Worm (Caenorhabditis elegans): ENCODE results near the gene Y57G11C.20.

The Y57G11C.20 gene

ce11 chrIV:14872320-14872719 is 29.2 kb downstream of the Y57G11C.20 start (continued):
- TF ChIP-seq ets-5 (GFP tag; IDR thresholded peaks at IDR 0.05), result no peak
- peak; percentile 80 for TF ChIP-seq nhr-71 (tag; optimal IDR thresholded peaks at IDR 0.05)
- TF ChIP-seq ceh-88 (GFP tag; IDR thresholded peaks at IDR 0.05), result no peak
- TF ChIP-seq ces-1 (GFP tag; optimal IDR thresholded peaks at IDR 0.05), result no peak
- TF ChIP-seq jun-1 (tag; optimal IDR thresholded peaks at IDR 0.05), result peak; percentile 2
- TF ChIP-seq hlh-17 (GFP tag; optimal IDR thresholded peaks at IDR 0.05; ENCODE audit: borderline replicate concordance), result no peak
- TF ChIP-seq ama-1 (optimal IDR thresholded peaks at IDR 0.05), result no peak
- TF ChIP-seq grh-1 (GFP tag; IDR thresholded peaks at IDR 0.05), result peak; percentile 85
- TF ChIP-seq ztf-4 (tag; optimal IDR thresholded peaks at IDR 0.05), result peak; percentile 53
- no peak for TF ChIP-seq ceh-63 (GFP tag; optimal IDR thresholded peaks at IDR 0.05)
- no peak for TF ChIP-seq irx-1 (tag; optimal IDR thresholded peaks at IDR 0.05)
- peak; percentile 21 to 57 for TF ChIP-seq lin-35 (GFP tag; optimal IDR thresholded peaks at IDR 0.05)
- peak; percentile 56 for TF ChIP-seq swsn-7 (tag; optimal IDR thresholded peaks at IDR 0.05)
- no peak for TF ChIP-seq zag-1 (tag; optimal IDR thresholded peaks at IDR 0.05)
- no peak for TF ChIP-seq lin-15B (tag; optimal IDR thresholded peaks at IDR 0.05)
- TF ChIP-seq sup-37 (GFP tag; optimal IDR thresholded peaks at IDR 0.05), result no peak
- TF ChIP-seq lin-39 (tag; optimal IDR thresholded peaks at IDR 0.05), result no peak
- TF ChIP-seq efl-1 (optimal IDR thresholded peaks at IDR 0.05), result peak; percentile 48 to 59
- peak in 1 of 2 experiments; percentile 95 for TF ChIP-seq efl-1 (GFP tag; optimal IDR thresholded peaks at IDR 0.05 in 1 of 2)
- TF ChIP-seq mdl-1 (tag; optimal IDR thresholded peaks at IDR 0.05), result peak in 1 of 2 experiments; percentile 55
- peak; percentile 63 for TF ChIP-seq nhr-47 (tag; optimal IDR thresholded peaks at IDR 0.05)
- TF ChIP-seq F16B12.6 (tag; optimal IDR thresholded peaks at IDR 0.05), result no peak
- peak; percentile 74 for TF ChIP-seq nhr-90 (tag; optimal IDR thresholded peaks at IDR 0.05; ENCODE audit: poor library complexity)
- TF ChIP-seq pag-3 (tag; optimal IDR thresholded peaks at IDR 0.05; ENCODE audit: borderline replicate concordance, insufficient read depth), result no peak
- peak; percentile 20 for TF ChIP-seq nhr-237 (tag; optimal IDR thresholded peaks at IDR 0.05)
- TF ChIP-seq hlh-4 (tag; optimal IDR thresholded peaks at IDR 0.05), result no peak
- no peak for TF ChIP-seq vab-15 (tag; optimal IDR thresholded peaks at IDR 0.05)
- no peak for TF ChIP-seq alr-1 (tag; optimal IDR thresholded peaks at IDR 0.05; ENCODE audit: borderline replicate concordance)
- no peak for TF ChIP-seq dsc-1 (tag; optimal IDR thresholded peaks at IDR 0.05)
- TF ChIP-seq C34B4.2 (tag; optimal IDR thresholded peaks at IDR 0.05), result peak; percentile 77
- TF ChIP-seq zip-4 (GFP tag; optimal IDR thresholded peaks at IDR 0.05), result no peak
- no peak for TF ChIP-seq snpc-4 (tag; optimal IDR thresholded peaks at IDR 0.05)
- TF ChIP-seq sox-4 (tag; optimal IDR thresholded peaks at IDR 0.05), result no peak
- TF ChIP-seq mef-2 (tag; optimal IDR thresholded peaks at IDR 0.05), result no peak
- TF ChIP-seq isw-1 (GFP tag; IDR thresholded peaks at IDR 0.05), result no peak
- no peak for TF ChIP-seq mab-9 (GFP tag; IDR thresholded peaks at IDR 0.05)
- TF ChIP-seq lir-3 (tag; optimal IDR thresholded peaks at IDR 0.05; ENCODE audit: poor library complexity), result no peak
- TF ChIP-seq sptf-1 (tag; optimal IDR thresholded peaks at IDR 0.05), result no peak
- peak in 4 of 6 experiments; percentile 2 to 65 (median 41) for TF ChIP-seq elt-3 (tag; optimal IDR thresholded peaks at IDR 0.05)
- TF ChIP-seq Y116A8C.19 (tag; optimal IDR thresholded peaks at IDR 0.05; ENCODE audit: borderline replicate concordance), result no peak

DNA sequence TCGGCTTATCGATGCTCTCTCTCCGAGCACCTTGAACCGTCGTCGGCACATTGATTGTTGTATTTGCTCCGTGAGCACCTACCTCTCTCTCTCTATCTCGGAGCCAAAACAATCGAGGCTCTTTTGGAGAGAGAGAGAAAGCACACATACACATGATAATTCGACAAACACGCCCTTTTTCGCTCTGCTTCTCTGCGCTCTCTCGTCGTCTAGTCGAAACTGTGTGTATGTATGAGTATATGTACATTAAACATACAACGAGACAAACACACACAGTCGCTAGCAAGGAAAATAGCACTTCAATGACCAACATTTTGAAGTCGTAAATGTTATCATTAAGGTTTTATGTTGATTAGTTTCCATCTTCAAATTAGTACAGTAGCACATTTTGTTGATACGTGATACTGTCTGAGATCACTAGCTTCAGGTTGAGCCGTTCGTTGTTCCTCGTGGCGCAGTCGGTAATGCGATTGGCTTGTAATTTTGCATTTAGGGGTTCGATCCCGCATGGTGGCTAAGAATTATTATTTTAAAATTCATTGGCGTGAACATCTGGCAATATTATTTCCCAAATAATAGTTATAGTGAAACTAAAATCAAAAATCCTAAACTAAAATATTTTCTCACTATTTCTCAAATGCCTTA is 31.9 kb downstream of the Y57G11C.20 start:
- TF ChIP-seq nhr-47 (tag; optimal IDR thresholded peaks at IDR 0.05), result no peak
- TF ChIP-seq dpl-1 (GFP tag; optimal IDR thresholded peaks at IDR 0.05), result no peak
- TF ChIP-seq snpc-4 (tag; optimal IDR thresholded peaks at IDR 0.05), result no peak
- peak; percentile 2 for TF ChIP-seq fos-1 (tag; optimal IDR thresholded peaks at IDR 0.05)
- TF ChIP-seq ztf-11 (tag; optimal IDR thresholded peaks at IDR 0.05), result no peak
- no peak for TF ChIP-seq egl-13 (tag; optimal IDR thresholded peaks at IDR 0.05)
- TF ChIP-seq tbx-2 (tag; optimal IDR thresholded peaks at IDR 0.05), result peak; percentile 52
- TF ChIP-seq C16A3.4 (tag; optimal IDR thresholded peaks at IDR 0.05), result peak; percentile 8
- TF ChIP-seq lin-39 (tag; optimal IDR thresholded peaks at IDR 0.05), result no peak
- TF ChIP-seq elt-2 (tag; optimal IDR thresholded peaks at IDR 0.05), result peak; percentile 87
- TF ChIP-seq hlh-4 (tag; optimal IDR thresholded peaks at IDR 0.05), result no peak
- TF ChIP-seq unc-130 (tag; optimal IDR thresholded peaks at IDR 0.05), result no peak
- TF ChIP-seq nhr-19 (GFP tag; conservative IDR thresholded peaks at IDR 0.05), result peak; percentile 40
- TF ChIP-seq lsy-2 (tag; optimal IDR thresholded peaks at IDR 0.05), result peak in 1 of 2 experiments; percentile 40
- no peak for TF ChIP-seq pax-3 (tag; optimal IDR thresholded peaks at IDR 0.05)
- no peak for TF ChIP-seq lir-3 (tag; optimal IDR thresholded peaks at IDR 0.05; ENCODE audit: poor library complexity)
- no peak for TF ChIP-seq sox-4 (tag; optimal IDR thresholded peaks at IDR 0.05)
- no peak for TF ChIP-seq xbp-1 (tag; optimal IDR thresholded peaks at IDR 0.05)
- TF ChIP-seq vab-15 (tag; optimal IDR thresholded peaks at IDR 0.05), result no peak

Data from whole organism, L1 larva.